Fruit fly (Drosophila melanogaster): Measurements from ENCODE around the gene CG44194.

The CG44194 gene

DNA sequence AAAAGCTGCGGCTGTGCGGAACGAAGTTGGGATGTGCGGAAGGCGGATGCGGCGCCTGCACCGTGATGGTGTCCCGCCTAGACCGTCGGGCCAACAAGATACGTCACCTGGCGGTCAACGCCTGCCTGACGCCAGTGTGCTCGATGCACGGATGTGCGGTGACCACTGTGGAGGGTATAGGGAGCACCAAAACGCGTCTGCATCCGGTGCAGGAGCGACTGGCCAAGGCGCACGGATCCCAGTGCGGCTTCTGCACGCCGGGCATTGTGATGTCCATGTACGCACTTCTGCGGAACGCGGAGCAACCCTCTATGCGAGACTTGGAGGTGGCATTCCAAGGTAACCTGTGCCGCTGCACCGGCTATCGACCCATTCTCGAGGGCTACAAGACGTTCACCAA, 36.1 kb upstream of the CG44194 start:
- TF ChIP-seq H15 (GFP tag; IDR thresholded peaks at IDR 0.05) (0 out of 3 replicates have a peak, but pooled peaks have one; percentile 27), otp (GFP tag; IDR thresholded peaks at IDR 0.05) (no peak), z (GFP tag; IDR thresholded peaks at IDR 0.05) (0 out of 3 replicates have a peak, but pooled peaks have one; percentile 29), Dip2 (GFP tag; IDR thresholded peaks at IDR 0.05) (0 out of 2 replicates have a peak, but pooled peaks have one; percentile 17), CG8478 (optimal IDR thresholded peaks at IDR 0.05) (peak; percentile 68), Med (GFP tag) (peak; percentile 59), CG13775 (GFP tag; optimal IDR thresholded peaks at IDR 0.05) (no peak)

DNA sequence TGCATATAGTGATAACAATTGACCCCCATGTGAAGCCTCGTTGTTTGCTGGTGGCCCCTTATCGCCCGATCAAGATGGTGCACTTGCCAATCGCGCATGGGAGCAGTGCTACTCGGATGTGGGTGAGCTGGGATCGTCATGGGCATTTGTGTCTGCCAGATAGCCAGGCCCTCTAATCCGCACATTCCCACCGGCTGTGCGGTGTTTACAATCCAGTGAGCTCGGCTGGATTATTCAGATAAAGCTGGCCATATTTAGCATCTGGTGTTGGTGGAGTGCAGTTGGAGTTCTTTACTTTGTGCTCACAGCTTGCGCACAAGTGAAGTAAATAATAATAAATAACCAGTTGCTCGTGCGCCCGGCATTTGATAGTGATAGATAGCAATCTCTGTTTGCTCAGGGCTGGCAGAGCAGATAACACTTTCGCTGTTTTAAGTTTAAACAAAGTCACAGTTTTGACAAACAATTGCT, 35.5 kb upstream of the CG44194 start:
- TF ChIP-seq disco-r (GFP tag; optimal IDR thresholded peaks at IDR 0.05) (no peak), nom (GFP tag; optimal IDR thresholded peaks at IDR 0.05) (no peak), CG12299 (tag; optimal IDR thresholded peaks at IDR 0.05) (no peak), lov (optimal IDR thresholded peaks at IDR 0.05) (no peak), lov (GFP tag; IDR thresholded peaks at IDR 0.05) (peak; percentile 67; the same call in 1 of the 3 replicates), bcd (GFP tag; optimal IDR thresholded peaks at IDR 0.05) (no peak), CG7963 (GFP tag; IDR thresholded peaks at IDR 0.05; ENCODE audit: partially characterized antibody) (no peak), gsb-n (tag; optimal IDR thresholded peaks at IDR 0.05) (no peak), CG14441 (GFP tag; IDR thresholded peaks at IDR 0.05) (no peak; the same call in 1 of the 2 replicates), Fer1 (GFP tag; optimal IDR thresholded peaks at IDR 0.05) (no peak), CG2889 (GFP tag; IDR thresholded peaks at IDR 0.05) (no peak), ash1 (GFP tag; optimal IDR thresholded peaks at IDR 0.05) (no peak), Oli (tag; optimal IDR thresholded peaks at IDR 0.05) (no peak), CG12942 (GFP tag; optimal IDR thresholded peaks at IDR 0.05) (no peak), nmo (GFP tag; optimal IDR thresholded peaks at IDR 0.05) (no peak), CG14014 (GFP tag; IDR thresholded peaks at IDR 0.05) (no peak; the same call in 1 of the 2 replicates), CG12104 (GFP tag; optimal IDR thresholded peaks at IDR 0.05) (peak; percentile 45), CG15601 (tag; optimal IDR thresholded peaks at IDR 0.05) (no peak), Nf-YC (tag; optimal IDR thresholded peaks at IDR 0.05) (no peak), H2.0 (GFP tag; IDR thresholded peaks at IDR 0.05) (no peak), CG3163 (GFP tag; optimal IDR thresholded peaks at IDR 0.05) (no peak), otp (GFP tag; IDR thresholded peaks at IDR 0.05) (peak; percentile 30; the same call in 1 of the 3 replicates), BtbVII (GFP tag; optimal IDR thresholded peaks at IDR 0.05) (peak; percentile 36), Xbp1 (GFP tag; optimal IDR thresholded peaks at IDR 0.05) (no peak), dm (GFP tag; optimal IDR thresholded peaks at IDR 0.05) (no peak), CG7928 (GFP tag; optimal IDR thresholded peaks at IDR 0.05) (peak; percentile 79), Poxn (GFP tag; IDR thresholded peaks at IDR 0.05) (no peak), CG10274 (GFP tag; optimal IDR thresholded peaks at IDR 0.05) (no peak), Fer2 (tag; optimal IDR thresholded peaks at IDR 0.05) (peak; percentile 12), Dip2 (GFP tag; IDR thresholded peaks at IDR 0.05) (no peak), Dip3 (GFP tag; optimal IDR thresholded peaks at IDR 0.05) (no peak), Mrtf (GFP tag; IDR thresholded peaks at IDR 0.05) (no peak), CG32772 (GFP tag; IDR thresholded peaks at IDR 0.05) (no peak), CG6254 (GFP tag; optimal IDR thresholded peaks at IDR 0.05) (peak; percentile 26), Jarid2 (GFP tag; optimal IDR thresholded peaks at IDR 0.05) (peak; percentile 46), her (GFP tag; optimal IDR thresholded peaks at IDR 0.05) (no peak), fd96Cb (tag; optimal IDR thresholded peaks at IDR 0.05) (no peak), Nf-YA (GFP tag; IDR thresholded peaks at IDR 0.05) (0 out of 2 replicates have a peak, but pooled peaks have one; percentile 12), CG11398 (GFP tag; optimal IDR thresholded peaks at IDR 0.05) (no peak), gsb (GFP tag; IDR thresholded peaks at IDR 0.05) (0 out of 2 replicates have a peak, but pooled peaks have one; percentile 22), ham (GFP tag; IDR thresholded peaks at IDR 0.05) (no peak), ken (GFP tag; IDR thresholded peaks at IDR 0.05) (0 out of 3 replicates have a peak, but pooled peaks have one; percentile 39), slbo (GFP tag; IDR thresholded peaks at IDR 0.05) (no peak), Ada2b (GFP tag; IDR thresholded peaks at IDR 0.05) (0 out of 2 replicates have a peak, but pooled peaks have one; percentile 6), CG10959 (GFP tag; IDR thresholded peaks at IDR 0.05) (0 out of 2 replicates have a peak, but pooled peaks have one; percentile 12)

All from whole organism, embryonic.